Fruit fly (Drosophila melanogaster) whole organism, prepupa: ENCODE measurements around the gene CG7320.

Experiments used
- CG10631 ChIP-seq: fragments of 200-800 bp; sonication (Bioruptor generic); optimal IDR thresholded peaks from 2 replicates; lab custom pipeline; 2016; ENCODE audit warnings: missing biosample characterization, missing genetic modification characterization
- CG11294 ChIP-seq: fragments of 200-800 bp; sonication (Bioruptor generic); IDR thresholded peaks from 2 replicates; pipeline ENCODE4 v1.3.6; 2022; ENCODE audit warnings: missing biosample characterization, missing genetic modification characterization
- CG11902 ChIP-seq: fragments of 200-800 bp; sonication (Bioruptor generic); optimal IDR thresholded peaks from 3 replicates; lab custom pipeline; 2016; ENCODE audit warnings: missing biosample characterization, missing genetic modification characterization
- CG15336 ChIP-seq: fragments of 200-800 bp; sonication (Bioruptor generic); IDR thresholded peaks from 2 replicates; pipeline ENCODE4 v1.3.6; 2022; ENCODE audit warnings: missing biosample characterization, missing genetic modification characterization
- CG1621 ChIP-seq: fragments of 200-800 bp; sonication (Bioruptor generic); optimal IDR thresholded peaks from 3 replicates; lab custom pipeline; 2018; ENCODE audit warnings: missing biosample characterization, mild to moderate bottlenecking, missing genetic modification characterization
- CG3032 ChIP-seq: fragments of 200-800 bp; optimal IDR thresholded peaks from 2 replicates; lab custom pipeline; 2019; ENCODE audit warnings: missing biosample characterization, mild to moderate bottlenecking, missing genetic modification characterization, moderate library complexity
- CG31627 ChIP-seq: fragments of 200-800 bp; sonication (Bioruptor generic); optimal IDR thresholded peaks from 3 replicates; lab custom pipeline; 2016; ENCODE audit warnings: missing biosample characterization, missing genetic modification characterization
- CG32006 ChIP-seq: fragments of 200-800 bp; sonication (Bioruptor generic); optimal IDR thresholded peaks from 3 replicates; lab custom pipeline; 2017; ENCODE audit warnings: missing biosample characterization, mild to moderate bottlenecking, missing genetic modification characterization
- CG34406 ChIP-seq: fragments of 200-800 bp; sonication (Bioruptor generic); optimal IDR thresholded peaks from 3 replicates; lab custom pipeline; 2016; ENCODE audit warnings: missing biosample characterization, missing genetic modification characterization
- CG3919 ChIP-seq: fragments of 200-800 bp; sonication (Bioruptor generic); optimal IDR thresholded peaks from 3 replicates; lab custom pipeline; 2016; ENCODE audit warnings: missing biosample characterization, missing genetic modification characterization
- CG4318 ChIP-seq: fragments of 200-800 bp; sonication (Bioruptor generic); optimal IDR thresholded peaks from 3 replicates; lab custom pipeline; 2017; ENCODE audit warnings: missing biosample characterization, mild to moderate bottlenecking, missing genetic modification characterization
- CG6163 ChIP-seq: fragments of 200-800 bp; sonication (Bioruptor generic); IDR thresholded peaks from 3 replicates; pipeline ENCODE4 v1.3.6; 2022; ENCODE audit warnings: missing biosample characterization, missing genetic modification characterization
- CG6276 ChIP-seq: fragments of 200-800 bp; sonication (Bioruptor generic); optimal IDR thresholded peaks from 2 replicates; lab custom pipeline; 2017; ENCODE audit warnings: missing biosample characterization, mild to moderate bottlenecking, missing genetic modification characterization
- CG6854 ChIP-seq: fragments of 200-800 bp; sonication (Bioruptor generic); optimal IDR thresholded peaks from 2 replicates; lab custom pipeline; 2017; ENCODE audit warnings: missing biosample characterization, mild to moderate bottlenecking, missing genetic modification characterization
- CG7368 ChIP-seq: fragments of 200-800 bp; sonication (Bioruptor generic); optimal IDR thresholded peaks from 3 replicates; lab custom pipeline; 2016; ENCODE audit warnings: missing biosample characterization, missing genetic modification characterization
- CG8119 ChIP-seq: fragments of 200-800 bp; sonication (Bioruptor generic); IDR thresholded peaks from 3 replicates; pipeline ENCODE4 v1.3.6; 2022; ENCODE audit warnings: missing biosample characterization, missing genetic modification characterization
- CG8319 ChIP-seq: fragments of 200-800 bp; sonication (Bioruptor generic); optimal IDR thresholded peaks from 3 replicates; lab custom pipeline; 2016; ENCODE audit warnings: missing biosample characterization, missing genetic modification characterization
- CG8632 ChIP-seq: fragments of 200-800 bp; sonication (Bioruptor generic); optimal IDR thresholded peaks from 3 replicates; lab custom pipeline; 2016; ENCODE audit warnings: missing biosample characterization, missing genetic modification characterization
- CG9139 ChIP-seq: fragments of 200-800 bp; sonication (Bioruptor generic); optimal IDR thresholded peaks from 3 replicates; lab custom pipeline; 2017; ENCODE audit warnings: missing biosample characterization, mild to moderate bottlenecking, missing genetic modification characterization
- Eip75B ChIP-seq: fragments of 200-800 bp; sonication (Bioruptor generic); optimal IDR thresholded peaks from 3 replicates; lab custom pipeline; 2016; ENCODE audit warnings: missing biosample characterization, missing genetic modification characterization
- Eip78C ChIP-seq: fragments of 200-800 bp; sonication (Bioruptor generic); peaks from one replicate; lab custom pipeline; 2016; ENCODE audit warnings: missing biosample characterization, missing genetic modification characterization
- Ets21C ChIP-seq: fragments of 200-800 bp; sonication (Bioruptor generic); optimal IDR thresholded peaks from 3 replicates; lab custom pipeline; 2016; ENCODE audit warnings: missing biosample characterization, missing genetic modification characterization
- Ets96B ChIP-seq: fragments of 200-800 bp; optimal IDR thresholded peaks from 2 replicates; lab custom pipeline; 2019; ENCODE audit warnings: missing biosample characterization, mild to moderate bottlenecking, missing genetic modification characterization, moderate library complexity
- Gug ChIP-seq: fragments of 200-800 bp; sonication (Bioruptor generic); IDR thresholded peaks from 2 replicates; pipeline ENCODE4 v1.3.6; 2022; ENCODE audit warnings: missing biosample characterization, missing genetic modification characterization
- Hr39 ChIP-seq: fragments of 200-800 bp; sonication (Bioruptor generic); optimal IDR thresholded peaks from 2 replicates; lab custom pipeline; 2016; ENCODE audit warnings: missing biosample characterization, missing genetic modification characterization
- Lpt ChIP-seq: fragments of 200-800 bp; sonication (Bioruptor generic); optimal IDR thresholded peaks from 3 replicates; lab custom pipeline; 2016; ENCODE audit warnings: missing biosample characterization, missing genetic modification characterization
- Met ChIP-seq: fragments of 200-800 bp; sonication (Bioruptor generic); optimal IDR thresholded peaks from 3 replicates; lab custom pipeline; 2016; ENCODE audit warnings: missing biosample characterization, missing genetic modification characterization
- OdsH ChIP-seq: fragments of 200-800 bp; sonication (Bioruptor generic); optimal IDR thresholded peaks from 3 replicates; lab custom pipeline; 2016; ENCODE audit warnings: missing biosample characterization, missing genetic modification characterization
- Sox102F ChIP-seq: fragments of 200-800 bp; sonication (Bioruptor generic); optimal IDR thresholded peaks from 2 replicates; lab custom pipeline; 2016; ENCODE audit warnings: missing biosample characterization, mild to moderate bottlenecking, missing genetic modification characterization
- Sox15 ChIP-seq: fragments of 200-800 bp; sonication (Bioruptor generic); optimal IDR thresholded peaks from 3 replicates; lab custom pipeline; 2016; ENCODE audit warnings: missing biosample characterization, missing genetic modification characterization
- achi ChIP-seq: fragments of 200-800 bp; sonication (Bioruptor generic); optimal IDR thresholded peaks from 3 replicates; lab custom pipeline; 2016; ENCODE audit warnings: missing biosample characterization, missing genetic modification characterization
- acj6 ChIP-seq: fragments of 200-800 bp; sonication (Bioruptor generic); optimal IDR thresholded peaks from 3 replicates; lab custom pipeline; 2016; ENCODE audit warnings: missing biosample characterization, missing genetic modification characterization
- cyc ChIP-seq: fragments of 200-800 bp; sonication (Bioruptor generic); optimal IDR thresholded peaks from 3 replicates; lab custom pipeline; 2016; ENCODE audit warnings: missing biosample characterization, missing genetic modification characterization
- dac ChIP-seq: fragments of 200-800 bp; sonication (Bioruptor generic); optimal IDR thresholded peaks from 2 replicates; lab custom pipeline; 2017; ENCODE audit warnings: missing biosample characterization, mild to moderate bottlenecking, missing genetic modification characterization
- dsx ChIP-seq: fragments of 200-800 bp; optimal IDR thresholded peaks from 3 replicates; lab custom pipeline; 2019; ENCODE audit warnings: missing biosample characterization, mild to moderate bottlenecking, missing genetic modification characterization, moderate library complexity; ENCODE audit not compliant: poor library complexity, severe bottlenecking
- eg ChIP-seq: fragments of 200-800 bp; sonication (Bioruptor generic); IDR thresholded peaks from 3 replicates; pipeline ENCODE4 v1.3.6; 2022; ENCODE audit warnings: missing biosample characterization, missing genetic modification characterization
- esn ChIP-seq: fragments of 200-800 bp; sonication (Bioruptor generic); optimal IDR thresholded peaks from 2 replicates; lab custom pipeline; 2016; ENCODE audit warnings: missing biosample characterization, mild to moderate bottlenecking, missing genetic modification characterization, moderate library complexity
- fkh ChIP-seq: fragments of 200-800 bp; sonication (Bioruptor generic); optimal IDR thresholded peaks from 3 replicates; lab custom pipeline; 2017; ENCODE audit warnings: missing biosample characterization, mild to moderate bottlenecking, missing genetic modification characterization, moderate library complexity
- lz ChIP-seq: fragments of 200-800 bp; sonication (Bioruptor generic); optimal IDR thresholded peaks from 3 replicates; lab custom pipeline; 2016; ENCODE audit warnings: missing biosample characterization, missing genetic modification characterization
- net ChIP-seq: fragments of 200-800 bp; sonication (Bioruptor generic); optimal IDR thresholded peaks from 3 replicates; lab custom pipeline; 2016; ENCODE audit warnings: missing biosample characterization, missing genetic modification characterization
- salr ChIP-seq, 2 experiments: fragments of 200-800 bp; sonication (Bioruptor generic); optimal IDR thresholded peaks; 3 replicates each; lab custom pipeline; 2016 to 2018; ENCODE audit warnings: missing biosample characterization in 2 of 2, missing genetic modification characterization in 2 of 2, mild to moderate bottlenecking in 1 of 2
- ss ChIP-seq, 2 experiments: fragments of 200-800 bp; sonication (Bioruptor generic); optimal IDR thresholded peaks; 2 replicates in 1 of 2; 3 replicates in 1 of 2; lab custom pipeline; 2017 to 2018; ENCODE audit warnings: mild to moderate bottlenecking in 2 of 2, missing biosample characterization in 2 of 2, missing genetic modification characterization in 2 of 2, moderate library complexity in 1 of 2
- svp ChIP-seq: fragments of 200-800 bp; sonication (Bioruptor generic); peaks from one replicate; lab custom pipeline; 2016; ENCODE audit warnings: missing biosample characterization, missing genetic modification characterization
- vri ChIP-seq: fragments of 200-800 bp; sonication (Bioruptor generic); optimal IDR thresholded peaks from 3 replicates; lab custom pipeline; 2016; ENCODE audit warnings: missing biosample characterization, mild to moderate bottlenecking, missing genetic modification characterization

CG7320 gene

dm6 chr3L:18243152-18243551 lies 41.9 kb downstream of the CG7320 start (continued):
- peak; percentile 31; the same call in 1 of the 2 replicates for TF ChIP-seq CG11294 (GFP tag; lab: Robert Waterston, UW)
- TF ChIP-seq Eip75B (GFP tag; lab: Kevin White, UChicago), result peak; percentile 14
- TF ChIP-seq CG15336 (GFP tag; lab: Robert Waterston, UW), result peak; percentile 59
- peak; percentile 63 for TF ChIP-seq CG6276 (GFP tag; lab: Kevin White, UChicago)
- TF ChIP-seq OdsH (GFP tag; lab: Kevin White, UChicago), result peak; percentile 3
- no peak for TF ChIP-seq vri
- no peak for TF ChIP-seq net
- no peak for TF ChIP-seq Sox15

DNA sequence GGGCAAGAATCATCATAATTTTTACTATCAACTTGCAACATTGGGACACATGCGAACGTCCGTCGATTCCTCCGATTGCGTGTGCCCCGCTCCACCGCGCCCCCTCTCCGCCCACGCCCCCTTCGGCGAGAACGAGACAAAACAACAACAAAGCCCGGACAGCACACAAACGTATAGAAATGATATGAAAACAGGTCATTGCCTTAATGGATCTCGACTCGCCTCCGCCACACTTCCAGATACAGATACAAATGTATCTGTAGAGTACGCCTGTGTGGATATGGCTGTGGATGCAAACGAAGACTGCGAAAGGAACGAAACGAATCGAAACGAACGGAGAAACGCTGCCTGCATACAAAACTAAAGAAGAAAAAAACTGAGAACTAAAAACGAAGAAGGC lies 42.4 kb downstream of the CG7320 start:
- TF ChIP-seq CG8319 (GFP tag; lab: Kevin White, UChicago) (no peak), ss (GFP tag; optimal IDR thresholded peaks at IDR 0.05; lab: Kevin White, UChicago) (peak in 1 of 2 experiments; percentile 92), CG31627 (GFP tag; lab: Kevin White, UChicago) (no peak), dsx (peak; percentile 53), CG6854 (GFP tag; lab: Kevin White, UChicago) (peak; percentile 27), Lpt (peak; percentile 57), Gug (GFP tag; lab: Robert Waterston, UW) (peak; percentile 15; the same call in 1 of the 2 replicates), fkh (peak; percentile 42), CG1621 (peak; percentile 85)

- TF ChIP-seq Gug (GFP tag; lab: Robert Waterston, UW), result no peak
- peak; percentile 34 for TF ChIP-seq esn (GFP tag; lab: Kevin White, UChicago)
- no peak for TF ChIP-seq Hr39 (GFP tag; lab: Kevin White, UChicago)
- TF ChIP-seq CG11294 (GFP tag; lab: Robert Waterston, UW), result no peak
- TF ChIP-seq CG34406 (GFP tag; lab: Kevin White, UChicago), result no peak
- no peak for TF ChIP-seq CG1621
- TF ChIP-seq CG3032 (tag; lab: Kevin White, UChicago), result peak; percentile 1
- TF ChIP-seq CG3919, result no peak
- no peak for TF ChIP-seq fkh
- TF ChIP-seq dsx, result no peak
- no peak for TF ChIP-seq CG8632 (GFP tag; lab: Kevin White, UChicago)
- TF ChIP-seq OdsH (GFP tag; lab: Kevin White, UChicago), result no peak
- peak in 1 of 2 experiments; percentile 58 for TF ChIP-seq salr (GFP tag; optimal IDR thresholded peaks at IDR 0.05; lab: Kevin White, UChicago)
- no peak for TF ChIP-seq CG4318 (GFP tag; lab: Kevin White, UChicago)
- TF ChIP-seq CG8119 (GFP tag; lab: Robert Waterston, UW), result 0 out of 3 replicates have a peak, but pooled peaks have one; percentile 14
- TF ChIP-seq Lpt, result no peak
- no peak for TF ChIP-seq eg (GFP tag; lab: Robert Waterston, UW)
- no peak for TF ChIP-seq net
- no peak for TF ChIP-seq CG6163 (GFP tag; lab: Robert Waterston, UW)
- no peak for TF ChIP-seq CG6276 (GFP tag; lab: Kevin White, UChicago)
- peak; percentile 67 for TF ChIP-seq Eip78C (GFP tag; lab: Kevin White, UChicago)
- TF ChIP-seq svp (GFP tag; lab: Kevin White, UChicago), result peak; percentile 58
- no peak for TF ChIP-seq CG15336 (GFP tag; lab: Robert Waterston, UW)
- TF ChIP-seq CG6854 (GFP tag; lab: Kevin White, UChicago), result no peak
- TF ChIP-seq CG31627 (GFP tag; lab: Kevin White, UChicago), result peak; percentile 0
- TF ChIP-seq CG9139 (GFP tag; lab: Kevin White, UChicago), result no peak
- no peak for TF ChIP-seq dac (GFP tag; lab: Kevin White, UChicago)
- TF ChIP-seq cyc (GFP tag; lab: Kevin White, UChicago), result no peak
- TF ChIP-seq CG7368 (GFP tag; lab: Kevin White, UChicago), result no peak
- no peak for TF ChIP-seq CG11902
- TF ChIP-seq Ets21C, result no peak
- no peak for TF ChIP-seq lz (GFP tag; lab: Kevin White, UChicago)
- peak; percentile 16 for TF ChIP-seq acj6
- TF ChIP-seq CG32006, result peak; percentile 43
- peak; percentile 21 for TF ChIP-seq CG10631 (GFP tag; lab: Kevin White, UChicago)
- TF ChIP-seq Sox102F, result no peak
- TF ChIP-seq Sox15, result no peak
- no peak for TF ChIP-seq Eip75B (GFP tag; lab: Kevin White, UChicago)
- TF ChIP-seq Ets96B (tag; lab: Kevin White, UChicago), result peak; percentile 4
- TF ChIP-seq Met (GFP tag; lab: Kevin White, UChicago), result no peak
- TF ChIP-seq achi (GFP tag; lab: Kevin White, UChicago), result peak; percentile 31
- no peak for TF ChIP-seq ss (GFP tag; optimal IDR thresholded peaks at IDR 0.05; lab: Kevin White, UChicago)
Observed at dm6 chr3L:18244186-18244585, 42.9 kb downstream of the CG7320 start.
